Worm (Caenorhabditis elegans): Measurements from ENCODE around the gene aakb-2.
A peak's percentile ranks its signal among the peaks of the same experiment; 100 is the strongest.

The aakb-2 gene

ce11 chrIII:11278817-11279216 lies 41.9 kb downstream of the aakb-2 start, which contains the start of gene Y47D3A.21:
Y47D3A.21 (minus strand) TSS chrIII:11278917.
- TF ChIP-seq efl-1 (GFP tag; optimal IDR thresholded peaks at IDR 0.05), result no peak

- TF ChIP-seq tbp1 (GFP tag; optimal IDR thresholded peaks at IDR 0.05) (no peak), ZK185.1 (tag; optimal IDR thresholded peaks at IDR 0.05; ENCODE audit: poor library complexity, severe bottlenecking) (no peak), Y53G8AR.9 (GFP tag; conservative IDR thresholded peaks at IDR 0.05) (no peak)
Observed at ce11 chrIII:11279954-11280353, 43.0 kb downstream of the aakb-2 start.

- TF ChIP-seq F33H1.4 (GFP tag; IDR thresholded peaks at IDR 0.05) (no peak), efl-1 (GFP tag; optimal IDR thresholded peaks at IDR 0.05) (no peak), ztf-3 (GFP tag; optimal IDR thresholded peaks at IDR 0.05) (no peak), somi-1 (GFP tag; optimal IDR thresholded peaks at IDR 0.05) (no peak), K11D2.4 (GFP tag; IDR thresholded peaks at IDR 0.05) (no peak), unc-62 (GFP tag; optimal IDR thresholded peaks at IDR 0.05) (no peak), hmg-1.2 (GFP tag; IDR thresholded peaks at IDR 0.05) (no peak), snpc-1.3 (tag; optimal IDR thresholded peaks at IDR 0.05; ENCODE audit: insufficient read depth) (no peak), cebp-2 (GFP tag; IDR thresholded peaks at IDR 0.05) (no peak), F22D6.2 (tag; optimal IDR thresholded peaks at IDR 0.05) (no peak), unc-130 (GFP tag; optimal IDR thresholded peaks at IDR 0.05) (no peak), F57A8.1 (GFP tag; optimal IDR thresholded peaks at IDR 0.05) (no peak), C06A6.2 (GFP tag; conservative IDR thresholded peaks at IDR 0.05) (no peak), lsl-1 (GFP tag; optimal IDR thresholded peaks at IDR 0.05) (no peak), pbrm-1 (GFP tag; IDR thresholded peaks at IDR 0.05) (no peak), ceh-100 (GFP tag; IDR thresholded peaks at IDR 0.05) (no peak), nfya-1 (tag; optimal IDR thresholded peaks at IDR 0.05; ENCODE audit: borderline replicate concordance, insufficient read depth) (no peak), hlh-26 (GFP tag; conservative IDR thresholded peaks at IDR 0.05) (no peak), madf-10 (tag; optimal IDR thresholded peaks at IDR 0.05) (no peak)
Observed at ce11 chrIII:11283648-11284047, 46.7 kb downstream of the aakb-2 start.

ce11 chrIII:11286069-11286468 lies 49.1 kb downstream of the aakb-2 start:
- no peak for TF ChIP-seq tbx-9 (tag; optimal IDR thresholded peaks at IDR 0.05; ENCODE audit: borderline replicate concordance)
- TF ChIP-seq aptf-3 (GFP tag; IDR thresholded peaks at IDR 0.05), result no peak
- no peak for TF ChIP-seq T07F8.4 (tag; optimal IDR thresholded peaks at IDR 0.05)
- no peak for TF ChIP-seq rpc-1 (optimal IDR thresholded peaks at IDR 0.05)
- no peak for TF ChIP-seq rpc-1 (tag; optimal IDR thresholded peaks at IDR 0.05)
- no peak for TF ChIP-seq T26A5.8 (tag; optimal IDR thresholded peaks at IDR 0.05)
- no peak for TF ChIP-seq atf-7 (tag; optimal IDR thresholded peaks at IDR 0.05)
- no peak for TF ChIP-seq lag-1 (GFP tag; IDR thresholded peaks at IDR 0.05)
- peak in 1 of 3 experiments; percentile 44 for TF ChIP-seq lin-35 (GFP tag; optimal IDR thresholded peaks at IDR 0.05)
- no peak for TF ChIP-seq ceh-40 (GFP tag; IDR thresholded peaks at IDR 0.05)
- no peak for TF ChIP-seq pha-4 (tag; optimal IDR thresholded peaks at IDR 0.05)
- TF ChIP-seq C06A6.2 (GFP tag; conservative IDR thresholded peaks at IDR 0.05), result no peak
- peak; percentile 43 for TF ChIP-seq dpl-1 (GFP tag; optimal IDR thresholded peaks at IDR 0.05)
- TF ChIP-seq ztf-25 (GFP tag; IDR thresholded peaks at IDR 0.05), result no peak
- no peak for TF ChIP-seq repo-1 (tag; optimal IDR thresholded peaks at IDR 0.05)
- 0 out of 2 replicates have a peak, but pooled peaks have one; percentile 17 for TF ChIP-seq ceh-100 (GFP tag; IDR thresholded peaks at IDR 0.05)
- no peak for TF ChIP-seq bed-2 (GFP tag; IDR thresholded peaks at IDR 0.05)
- TF ChIP-seq die-1 (tag; optimal IDR thresholded peaks at IDR 0.05), result no peak
- TF ChIP-seq ekl-4 (GFP tag; IDR thresholded peaks at IDR 0.05), result no peak
- no peak for TF ChIP-seq dox-1 (GFP tag; IDR thresholded peaks at IDR 0.05)
- TF ChIP-seq K11D2.4 (GFP tag; IDR thresholded peaks at IDR 0.05), result no peak
- no peak for TF ChIP-seq nhr-179 (tag; optimal IDR thresholded peaks at IDR 0.05)
- TF ChIP-seq nhr-120 (GFP tag; IDR thresholded peaks at IDR 0.05), result no peak
- peak in 1 of 2 experiments; percentile 18 for TF ChIP-seq let-607 (tag; optimal IDR thresholded peaks at IDR 0.05)
- no peak for TF ChIP-seq mes-4 (tag; optimal IDR thresholded peaks at IDR 0.05)
- no peak for TF ChIP-seq F49E8.2 (tag; optimal IDR thresholded peaks at IDR 0.05; ENCODE audit: insufficient read depth)
- TF ChIP-seq ceh-79 (tag; optimal IDR thresholded peaks at IDR 0.05), result no peak

All from whole organism, young adult.